In the genomic region with DNA sequence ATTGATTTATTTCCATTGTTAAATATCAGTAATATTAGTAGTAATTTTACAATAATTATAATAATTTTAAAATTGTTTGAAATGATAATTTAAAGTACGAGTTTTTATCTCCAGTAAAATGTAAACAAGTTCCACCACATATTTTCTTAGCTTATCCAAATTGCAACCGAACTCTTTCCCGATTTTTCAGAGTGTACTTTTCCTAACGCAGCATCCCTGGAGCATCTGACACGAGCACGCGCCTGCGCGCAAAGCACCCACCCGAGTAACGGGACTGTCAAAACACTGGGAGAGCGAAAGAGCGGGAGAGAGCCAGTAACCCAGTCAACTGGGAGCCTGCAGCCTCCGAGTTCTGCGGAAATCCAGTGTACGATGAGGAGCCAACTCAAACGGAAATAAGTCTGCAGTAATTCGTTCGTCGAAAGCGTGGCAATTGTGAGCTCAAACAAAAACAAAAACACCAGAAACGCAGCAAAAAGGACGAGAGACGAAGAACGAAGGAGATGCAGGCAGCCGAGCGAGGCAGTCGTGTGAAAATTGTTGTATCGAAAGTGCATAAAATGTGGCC, we compare ENCODE assay signal across 3 fruit fly cellular contexts.
TF ChIP-seq lines count a peak whose summit lies in the region.

A gene (plus strand): TSS at position 365 of the 568 bp plus-strand sequence.

- TF ChIP-seq CTCF in whole organism, embryonic (GFP tag; optimal IDR thresholded peaks at IDR 0.05; lab: Kevin White, UChicago): no peak

TF ChIP-seq in whole organism, embryonic, 481 proteins besides CTCF, POLR2A, EP300 and RAD21 (continues in another document):
- TF ChIP-seq p53 (GFP tag; optimal IDR thresholded peaks at IDR 0.05; lab: Kevin White, UChicago) (no peak), ind (GFP tag; optimal IDR thresholded peaks at IDR 0.05; lab: Kevin White, UChicago) (no peak), chm (GFP tag; IDR thresholded peaks at IDR 0.05; lab: Robert Waterston, UW) (no peak), Stat92E (GFP tag; optimal IDR thresholded peaks at IDR 0.05; lab: Kevin White, UChicago) (no peak), bsh (GFP tag; optimal IDR thresholded peaks at IDR 0.05; lab: Kevin White, UChicago) (no peak), Trl (optimal IDR thresholded peaks at IDR 0.05; lab: Kevin White, UChicago) (peak; percentile 41 to 51), Trl (GFP tag; optimal IDR thresholded peaks at IDR 0.05; lab: Kevin White, UChicago) (peak; percentile 24), dysf (GFP tag; IDR thresholded peaks at IDR 0.05; lab: Robert Waterston, UW) (0 out of 3 replicates have a peak, but pooled peaks have one; percentile 34), nau (GFP tag; optimal IDR thresholded peaks at IDR 0.05; lab: Kevin White, UChicago) (no peak), sd (tag; optimal IDR thresholded peaks at IDR 0.05; lab: Kevin White, UChicago) (no peak), sim (GFP tag; IDR thresholded peaks at IDR 0.05; lab: Robert Waterston, UW) (no peak), Ssrp (tag; optimal IDR thresholded peaks at IDR 0.05; lab: Kevin White, UChicago) (no peak), CG17186 (GFP tag; optimal IDR thresholded peaks at IDR 0.05; lab: Kevin White, UChicago) (no peak), CG16813 (GFP tag; IDR thresholded peaks at IDR 0.05; lab: Robert Waterston, UW; ENCODE audit: partially characterized antibody) (no peak), CG32767 (GFP tag; IDR thresholded peaks at IDR 0.05; lab: Robert Waterston, UW) (no peak), CG34376 (GFP tag; optimal IDR thresholded peaks at IDR 0.05; lab: Kevin White, UChicago) (no peak), chif (GFP tag; optimal IDR thresholded peaks at IDR 0.05; lab: Kevin White, UChicago) (no peak), CG8388 (GFP tag; optimal IDR thresholded peaks at IDR 0.05; lab: Kevin White, UChicago) (no peak), tx (GFP tag; optimal IDR thresholded peaks at IDR 0.05; lab: Kevin White, UChicago) (no peak), B-H1 (GFP tag; IDR thresholded peaks at IDR 0.05; lab: Robert Waterston, UW) (no peak), Xbp1 (GFP tag; optimal IDR thresholded peaks at IDR 0.05; lab: Kevin White, UChicago) (peak; percentile 1), jigr1 (GFP tag; IDR thresholded peaks at IDR 0.05; lab: Robert Waterston, UW) (0 out of 3 replicates have a peak, but pooled peaks have one; percentile 19), mirr (GFP tag; optimal IDR thresholded peaks at IDR 0.05; lab: Kevin White, UChicago) (no peak), ase (GFP tag; IDR thresholded peaks at IDR 0.05; lab: Robert Waterston, UW) (0 out of 3 replicates have a peak, but pooled peaks have one; percentile 8), bbx (GFP tag; IDR thresholded peaks at IDR 0.05; lab: Robert Waterston, UW; ENCODE audit: partially characterized antibody) (0 out of 2 replicates have a peak, but pooled peaks have one; percentile 16), inv (GFP tag; IDR thresholded peaks at IDR 0.05; lab: Robert Waterston, UW; ENCODE audit: partially characterized antibody) (no peak), ab (GFP tag; optimal IDR thresholded peaks at IDR 0.05; lab: Kevin White, UChicago) (no peak)

TF ChIP-seq in whole organism, pupa, 21 proteins besides CTCF, POLR2A, EP300 and RAD21:
- 0 out of 3 replicates have a peak, but pooled peaks have one; percentile 7 for TF ChIP-seq CG4496 (GFP tag; IDR thresholded peaks at IDR 0.05; lab: Robert Waterston, UW)
- no peak for TF ChIP-seq gl (tag; optimal IDR thresholded peaks at IDR 0.05; lab: Kevin White, UChicago)
- TF ChIP-seq fd96Ca (GFP tag; IDR thresholded peaks at IDR 0.05; lab: Robert Waterston, UW): 0 out of 3 replicates have a peak, but pooled peaks have one; percentile 31

TF ChIP-seq in whole organism, wandering third instar larva, 38 proteins besides CTCF, POLR2A, EP300 and RAD21:
- TF ChIP-seq Myc (optimal IDR thresholded peaks at IDR 0.05; lab: Kevin White, UChicago) (no peak), Dif (GFP tag; optimal IDR thresholded peaks at IDR 0.05; lab: Kevin White, UChicago; ENCODE audit: partially characterized antibody) (peak; percentile 11), Hr78 (GFP tag; optimal IDR thresholded peaks at IDR 0.05; lab: Kevin White, UChicago) (no peak)
